Worm (Caenorhabditis elegans) whole organism, L4/young adult: Measurements from ENCODE around the gene endu-2.

ENCODE experiments used
- W03F9.2 ChIP-seq: fragments of 150-350 bp; optimal IDR thresholded peaks from 2 replicates; lab custom pipeline; 2014; ENCODE audit warnings: missing biosample characterization, missing genetic modification characterization
- dao-5 ChIP-seq: sonication (generic microtip); optimal IDR thresholded peaks from 2 replicates; lab custom pipeline; 2016; ENCODE audit warnings: missing genotype, missing genetic modification characterization, moderate library complexity, missing compliant biosample characterization
- him-1 ChIP-seq: sonication (generic microtip); optimal IDR thresholded peaks from 2 replicates; lab custom pipeline; 2016; ENCODE audit warnings: missing genotype, missing genetic modification reagents, missing genetic modification characterization, missing compliant biosample characterization

DNA sequence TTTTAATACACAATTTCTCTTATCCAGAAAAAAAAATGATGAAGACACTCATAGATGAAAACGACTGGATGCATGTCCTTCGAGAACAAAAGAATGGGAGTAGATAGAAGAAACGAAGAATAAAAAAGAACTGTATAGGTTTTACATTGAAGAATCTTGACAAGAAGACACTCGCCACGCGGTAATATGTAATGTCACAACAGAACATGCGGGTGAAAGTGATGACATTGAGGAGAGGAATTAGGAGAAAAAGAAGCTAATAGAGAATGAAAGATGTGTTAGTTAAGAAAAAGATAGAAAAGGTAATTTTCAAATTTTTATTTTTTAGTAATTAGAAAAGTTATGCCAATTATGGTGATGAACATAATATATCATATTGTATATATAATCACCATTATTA lies 13.3 kb downstream of the endu-2 start:
- TF ChIP-seq W03F9.2 (tag; lab: Kevin White, UChicago): no peak
- no peak for TF ChIP-seq him-1
- TF ChIP-seq dao-5 (tag; lab: Kevin White, UChicago): no peak
